Worm (Caenorhabditis elegans) whole organism, late embryonic: Measurements from ENCODE around the gene D2021.4.

Source experiments
- C08G9.2 ChIP-seq: sonication (generic microtip); optimal IDR thresholded peaks from 2 replicates; lab custom pipeline; 2016; ENCODE audit warnings: mild to moderate bottlenecking, missing genetic modification characterization, moderate library complexity, missing compliant biosample characterization
- K02D7.2 ChIP-seq: sonication (generic microtip); optimal IDR thresholded peaks from 2 replicates; lab custom pipeline; 2017; ENCODE audit warnings: mild to moderate bottlenecking, missing genetic modification characterization, missing compliant biosample characterization
- T23F11.4 ChIP-seq: fragments of 200-800 bp; sonication (Bioruptor generic); optimal IDR thresholded peaks from 2 replicates; lab custom pipeline; 2018; ENCODE audit warnings: mild to moderate bottlenecking, missing genetic modification characterization, missing compliant biosample characterization
- ahr-1 ChIP-seq: sonication (generic microtip); optimal IDR thresholded peaks from 2 replicates; lab custom pipeline; 2016; ENCODE audit warnings: missing genetic modification characterization, missing compliant biosample characterization
- ceh-18 ChIP-seq: sonication (generic microtip); optimal IDR thresholded peaks from 2 replicates; lab custom pipeline; 2016; ENCODE audit warnings: missing genetic modification characterization, missing compliant biosample characterization
- ceh-19 ChIP-seq: fragments of 200-800 bp; sonication (Bioruptor generic); optimal IDR thresholded peaks from 2 replicates; lab custom pipeline; 2018; ENCODE audit warnings: mild to moderate bottlenecking, missing genetic modification characterization, missing compliant biosample characterization
- ceh-2 ChIP-seq: sonication (generic microtip); optimal IDR thresholded peaks from 2 replicates; lab custom pipeline; 2016; ENCODE audit warnings: missing genotype, missing genetic modification characterization, missing compliant biosample characterization
- ceh-24 ChIP-seq: sonication (generic microtip); optimal IDR thresholded peaks from 2 replicates; lab custom pipeline; 2016; ENCODE audit warnings: mild to moderate bottlenecking, missing genetic modification characterization, missing compliant biosample characterization
- ceh-30 ChIP-seq: fragments of 150-350 bp; optimal IDR thresholded peaks from 2 replicates; lab custom pipeline; 2014; ENCODE audit warnings: missing biosample characterization, missing genetic modification characterization
- ceh-31 ChIP-seq: sonication (generic microtip); optimal IDR thresholded peaks from 2 replicates; lab custom pipeline; 2016; ENCODE audit warnings: missing genetic modification characterization, missing compliant biosample characterization
- ceh-34 ChIP-seq: sonication (generic microtip); optimal IDR thresholded peaks from 2 replicates; lab custom pipeline; 2016; ENCODE audit warnings: mild to moderate bottlenecking, missing genetic modification characterization, missing compliant biosample characterization
- ceh-6 ChIP-seq: fragments of 200-800 bp; sonication (Bioruptor generic); optimal IDR thresholded peaks from 2 replicates; lab custom pipeline; 2018; ENCODE audit warnings: mild to moderate bottlenecking, missing genetic modification characterization, missing compliant biosample characterization
- dmd-4 ChIP-seq: sonication (generic microtip); optimal IDR thresholded peaks from 2 replicates; lab custom pipeline; 2016; ENCODE audit warnings: borderline replicate concordance, missing genetic modification characterization, missing compliant biosample characterization
- dve-1 ChIP-seq: sonication (generic microtip); optimal IDR thresholded peaks from 2 replicates; lab custom pipeline; 2017; ENCODE audit warnings: antibody characterized with exemption, mild to moderate bottlenecking, missing genetic modification characterization, missing compliant biosample characterization
- fax-1 ChIP-seq: sonication (generic microtip); optimal IDR thresholded peaks from 2 replicates; lab custom pipeline; 2016; ENCODE audit warnings: missing genotype, missing genetic modification characterization, missing compliant biosample characterization
- fkh-6 ChIP-seq: sonication (generic microtip); optimal IDR thresholded peaks from 2 replicates; lab custom pipeline; 2016; ENCODE audit warnings: missing genetic modification characterization, missing compliant biosample characterization
- gmeb-2 ChIP-seq: sonication (generic microtip); optimal IDR thresholded peaks from 2 replicates; lab custom pipeline; 2016; ENCODE audit warnings: missing genetic modification characterization, inconsistent platforms, missing compliant biosample characterization
- hlh-13 ChIP-seq: fragments of 200-800 bp; sonication (Bioruptor generic); optimal IDR thresholded peaks from 2 replicates; lab custom pipeline; 2018; ENCODE audit warnings: mild to moderate bottlenecking, missing genetic modification characterization, missing compliant biosample characterization
- hlh-15 ChIP-seq: sonication (generic microtip); optimal IDR thresholded peaks from 2 replicates; lab custom pipeline; 2016; ENCODE audit warnings: missing genetic modification characterization, missing compliant biosample characterization
- hlh-30 ChIP-seq: sonication (generic microtip); optimal IDR thresholded peaks from 2 replicates; lab custom pipeline; 2017; ENCODE audit warnings: antibody characterized with exemption, missing genetic modification characterization, missing compliant biosample characterization; ENCODE audit not compliant: insufficient read depth
- hlh-6 ChIP-seq: sonication (generic microtip); optimal IDR thresholded peaks from 2 replicates; lab custom pipeline; 2016; ENCODE audit warnings: missing genotype, missing genetic modification characterization, missing compliant biosample characterization
- lim-6 ChIP-seq: sonication (generic microtip); optimal IDR thresholded peaks from 2 replicates; lab custom pipeline; 2016; ENCODE audit warnings: missing genetic modification characterization, missing compliant biosample characterization
- madf-2 ChIP-seq: sonication (generic microtip); optimal IDR thresholded peaks from 2 replicates; lab custom pipeline; 2017; ENCODE audit warnings: missing genetic modification characterization, missing compliant biosample characterization
- mec-3 ChIP-seq: sonication (generic microtip); optimal IDR thresholded peaks from 2 replicates; lab custom pipeline; 2016; ENCODE audit warnings: borderline replicate concordance, missing genetic modification characterization, missing compliant biosample characterization
- npax-4 ChIP-seq: sonication (generic microtip); optimal IDR thresholded peaks from 2 replicates; lab custom pipeline; 2016; ENCODE audit warnings: missing genetic modification characterization, missing compliant biosample characterization
- pag-3 ChIP-seq: sonication (generic microtip); optimal IDR thresholded peaks from 2 replicates; lab custom pipeline; 2016; ENCODE audit warnings: missing compliant biosample characterization, missing genetic modification characterization, borderline replicate concordance
- pax-1 ChIP-seq: fragments of 150-350 bp; optimal IDR thresholded peaks from 2 replicates; lab custom pipeline; 2014; ENCODE audit warnings: missing biosample characterization, missing genetic modification characterization
- pha-4 ChIP-seq: fragments of 150-350 bp; optimal IDR thresholded peaks from 2 replicates; lab custom pipeline; 2018; ENCODE audit warnings: missing biosample characterization, missing genetic modification reagents, missing genetic modification characterization
- ref-2 ChIP-seq: sonication (generic microtip); optimal IDR thresholded peaks from 2 replicates; lab custom pipeline; 2016; ENCODE audit warnings: missing genetic modification characterization, missing compliant biosample characterization
- rnt-1 ChIP-seq: sonication (generic microtip); optimal IDR thresholded peaks from 2 replicates; lab custom pipeline; 2016; ENCODE audit warnings: missing genetic modification characterization, missing compliant biosample characterization
- sdc-2 ChIP-seq: sonication (generic microtip); optimal IDR thresholded peaks from 2 replicates; lab custom pipeline; 2016; ENCODE audit warnings: missing genotype, missing genetic modification characterization, missing compliant biosample characterization
- sox-4 ChIP-seq: sonication (generic microtip); optimal IDR thresholded peaks from 2 replicates; lab custom pipeline; 2017; ENCODE audit warnings: mild to moderate bottlenecking, missing genetic modification characterization, inconsistent platforms, missing compliant biosample characterization
- syd-9 ChIP-seq: sonication (generic microtip); optimal IDR thresholded peaks from 2 replicates; lab custom pipeline; 2016; ENCODE audit warnings: mild to moderate bottlenecking, missing genetic modification characterization, moderate library complexity, missing compliant biosample characterization
- tbx-2 ChIP-seq: sonication (generic microtip); optimal IDR thresholded peaks from 2 replicates; lab custom pipeline; 2016; ENCODE audit warnings: missing genetic modification characterization, missing compliant biosample characterization
- ttx-3 ChIP-seq: sonication (generic microtip); optimal IDR thresholded peaks from 2 replicates; lab custom pipeline; 2016; ENCODE audit warnings: missing genetic modification reagents, missing genetic modification characterization, missing compliant biosample characterization
- unc-3 ChIP-seq, 2 experiments: fragments of 200-800 bp in 1 of 2; sonication (Bioruptor generic) in 1 of 2; sonication (generic microtip) in 1 of 2; conservative IDR thresholded peaks in 1 of 2; optimal IDR thresholded peaks in 1 of 2; 2 replicates each; pipeline versions ENCODE4 v1.3.6 to Lab custom; 2016 to 2022; ENCODE audit warnings: missing compliant biosample characterization in 2 of 2, missing genetic modification characterization in 2 of 2, missing genetic modification reagents in 1 of 2
- unc-42 ChIP-seq: sonication (generic microtip); optimal IDR thresholded peaks from 2 replicates; lab custom pipeline; 2016; ENCODE audit warnings: missing genotype, missing genetic modification characterization, missing compliant biosample characterization
- unc-55 ChIP-seq: sonication (generic microtip); optimal IDR thresholded peaks from 2 replicates; lab custom pipeline; 2017; ENCODE audit warnings: missing biosample characterization, missing genetic modification reagents, missing genetic modification characterization
- unc-86 ChIP-seq: sonication (generic microtip); optimal IDR thresholded peaks from 2 replicates; lab custom pipeline; 2016; ENCODE audit warnings: missing genetic modification characterization, missing compliant biosample characterization

The D2021.4 gene

ce11 chrX:8565810-8566416, 17.0 kb upstream of the D2021.4 start (continued):
- peak; percentile 32 for TF ChIP-seq tbx-2 (tag; lab: Kevin White, UChicago)
- peak; percentile 2 for TF ChIP-seq ceh-18 (tag; lab: Kevin White, UChicago)
- peak; percentile 12 for TF ChIP-seq hlh-30 (tag; lab: Kevin White, UChicago)

- TF ChIP-seq hlh-6 (tag; lab: Kevin White, UChicago) (no peak), pax-1 (tag; lab: Kevin White, UChicago) (peak; percentile 37), pha-4 (tag; lab: Kevin White, UChicago) (no peak), dve-1 (tag; lab: Kevin White, UChicago) (peak; percentile 9), unc-3 (GFP tag; conservative IDR thresholded peaks at IDR 0.05; lab: Robert Waterston, UW) (no peak), unc-3 (tag; optimal IDR thresholded peaks at IDR 0.05; lab: Kevin White, UChicago) (no peak)
Observed at ce11 chrX:8564451-8564795, 15.6 kb upstream of the D2021.4 start.

- TF ChIP-seq unc-3 (GFP tag; conservative IDR thresholded peaks at IDR 0.05; lab: Robert Waterston, UW) (no peak), unc-3 (tag; optimal IDR thresholded peaks at IDR 0.05; lab: Kevin White, UChicago) (no peak), unc-42 (no peak), unc-55 (GFP tag; lab: Kevin White, UChicago) (no peak), ceh-30 (no peak), rnt-1 (tag; lab: Kevin White, UChicago) (no peak), ceh-24 (tag; lab: Kevin White, UChicago) (no peak), ceh-6 (GFP tag; lab: Kevin White, UChicago) (no peak), gmeb-2 (tag; lab: Kevin White, UChicago) (no peak), pag-3 (no peak), ttx-3 (tag; lab: Kevin White, UChicago) (no peak), K02D7.2 (tag; lab: Kevin White, UChicago) (no peak)
Observed at ce11 chrX:8563663-8564450, 15.0 kb upstream of the D2021.4 start.

ce11 chrX:8562586-8562985, 13.7 kb upstream of the D2021.4 start:
- no peak for TF ChIP-seq T23F11.4 (GFP tag; lab: Kevin White, UChicago)
- TF ChIP-seq fax-1 (tag; lab: Kevin White, UChicago), result no peak
- no peak for TF ChIP-seq dmd-4 (tag; lab: Kevin White, UChicago)
- no peak for TF ChIP-seq ceh-19 (GFP tag; lab: Kevin White, UChicago)
- TF ChIP-seq rnt-1 (tag; lab: Kevin White, UChicago), result no peak
- TF ChIP-seq hlh-15 (tag; lab: Kevin White, UChicago), result no peak
- TF ChIP-seq npax-4, result no peak
- no peak for TF ChIP-seq ceh-6 (GFP tag; lab: Kevin White, UChicago)
- TF ChIP-seq sox-4 (tag; lab: Kevin White, UChicago), result no peak
- no peak for TF ChIP-seq tbx-2 (tag; lab: Kevin White, UChicago)

- peak; percentile 44 for TF ChIP-seq ceh-34 (tag; lab: Kevin White, UChicago)
- TF ChIP-seq sox-4 (tag; lab: Kevin White, UChicago), result no peak
- peak; percentile 68 for TF ChIP-seq sdc-2 (tag; lab: Kevin White, UChicago)
- TF ChIP-seq madf-2 (tag; lab: Kevin White, UChicago), result no peak
- TF ChIP-seq tbx-2 (tag; lab: Kevin White, UChicago), result peak; percentile 43
- no peak for TF ChIP-seq ahr-1
- peak; percentile 35 for TF ChIP-seq ceh-2 (tag; lab: Kevin White, UChicago)
- no peak for TF ChIP-seq T23F11.4 (GFP tag; lab: Kevin White, UChicago)
- no peak for TF ChIP-seq syd-9 (tag; lab: Kevin White, UChicago)
- TF ChIP-seq hlh-13 (GFP tag; lab: Kevin White, UChicago), result no peak
- TF ChIP-seq unc-55 (GFP tag; lab: Kevin White, UChicago), result peak; percentile 24
- no peak for TF ChIP-seq mec-3 (tag; lab: Kevin White, UChicago)
- no peak for TF ChIP-seq pax-1 (tag; lab: Kevin White, UChicago)
- no peak for TF ChIP-seq C08G9.2 (tag; lab: Kevin White, UChicago)
- peak; percentile 35 for TF ChIP-seq hlh-30 (tag; lab: Kevin White, UChicago)
- TF ChIP-seq unc-3 (GFP tag; conservative IDR thresholded peaks at IDR 0.05; lab: Robert Waterston, UW), result no peak
- TF ChIP-seq unc-3 (tag; optimal IDR thresholded peaks at IDR 0.05; lab: Kevin White, UChicago), result no peak
- no peak for TF ChIP-seq unc-86 (tag; lab: Kevin White, UChicago)
- peak; percentile 50 for TF ChIP-seq ref-2 (tag; lab: Kevin White, UChicago)
- no peak for TF ChIP-seq K02D7.2 (tag; lab: Kevin White, UChicago)
- no peak for TF ChIP-seq ceh-18 (tag; lab: Kevin White, UChicago)
- TF ChIP-seq ceh-31 (tag; lab: Kevin White, UChicago), result peak; percentile 80
- no peak for TF ChIP-seq ceh-6 (GFP tag; lab: Kevin White, UChicago)
- no peak for TF ChIP-seq lim-6 (tag; lab: Kevin White, UChicago)
- TF ChIP-seq fkh-6 (tag; lab: Kevin White, UChicago), result peak; percentile 17
Observed at ce11 chrX:8556614-8557196, 7.8 kb upstream of the D2021.4 start, which contains the start of gene utx-1. utx-1 (plus strand) TSS chrX:8557146.
